Worm (Caenorhabditis elegans) whole organism, young adult: Measurements from ENCODE around the gene H10E21.4.

Experiments
- K11D2.4 ChIP-seq: fragments of 200-800 bp; sonication (Bioruptor generic); IDR thresholded peaks from 2 replicates; pipeline ENCODE4 v1.3.6; 2022; ENCODE audit warnings: missing genetic modification reagents, missing genetic modification characterization, missing compliant biosample characterization
- ekl-4 ChIP-seq: fragments of 200-800 bp; sonication (Bioruptor generic); IDR thresholded peaks from 2 replicates; pipeline ENCODE4 v1.3.6; 2022; ENCODE audit warnings: missing genetic modification reagents, missing genetic modification characterization, missing compliant biosample characterization
- mel-28 ChIP-seq: sonication (generic microtip); optimal IDR thresholded peaks from 2 replicates; lab custom pipeline; 2016; ENCODE audit warnings: borderline replicate concordance, mild to moderate bottlenecking, missing genetic modification characterization, missing compliant biosample characterization

- TF ChIP-seq mel-28 (tag; lab: Kevin White, UChicago) (no peak), K11D2.4 (GFP tag; lab: Robert Waterston, UW) (no peak), ekl-4 (GFP tag; lab: Robert Waterston, UW) (no peak)
Observed at ce11 chrIII:65626-65937, 46.1 kb upstream of the H10E21.4 start.
